Worm (Caenorhabditis elegans): ENCODE data around the gene thk-1.

thk-1 gene

DNA sequence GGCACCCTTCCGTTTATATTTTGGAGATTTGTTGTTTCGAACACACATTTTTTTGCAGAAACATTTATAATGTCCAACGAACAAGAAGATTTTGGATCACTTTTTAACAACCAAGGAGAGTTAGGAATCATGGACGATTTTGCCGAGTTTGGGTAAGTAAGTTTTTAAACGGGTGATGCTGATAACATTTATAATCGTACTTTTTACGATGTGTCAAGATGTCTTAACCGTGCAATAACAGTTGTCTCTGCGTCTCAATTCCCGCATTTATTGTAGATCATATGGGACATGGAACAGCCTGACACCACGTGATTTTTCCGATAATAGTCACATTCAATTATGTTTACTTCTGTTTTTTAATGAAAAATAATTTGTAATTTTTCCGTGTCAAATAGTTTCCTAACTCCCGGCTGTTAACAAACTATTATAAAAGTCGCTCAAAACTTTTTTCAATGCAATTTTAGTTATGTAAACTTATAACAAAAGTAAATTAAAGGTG, 30.8 kb downstream of the thk-1 start, which contains the start of gene daf-14 (continued):
- TF ChIP-seq nhr-6 (tag; optimal IDR thresholded peaks at IDR 0.05) (no peak), nhr-28 (tag; optimal IDR thresholded peaks at IDR 0.05) (peak; percentile 50), zip-2 (tag; optimal IDR thresholded peaks at IDR 0.05) (no peak), mxl-3 (GFP tag; optimal IDR thresholded peaks at IDR 0.05) (no peak), nhr-77 (tag; optimal IDR thresholded peaks at IDR 0.05) (peak; percentile 30), snpc-4 (tag; optimal IDR thresholded peaks at IDR 0.05) (no peak), ctbp-1 (GFP tag; IDR thresholded peaks at IDR 0.05) (no peak), zfp-3 (GFP tag; conservative IDR thresholded peaks at IDR 0.05) (no peak), jun-1 (tag; optimal IDR thresholded peaks at IDR 0.05) (no peak), Y105C5A.15 (GFP tag; IDR thresholded peaks at IDR 0.05) (no peak), daf-8 (GFP tag; IDR thresholded peaks at IDR 0.05) (no peak), madf-9 (GFP tag; conservative IDR thresholded peaks at IDR 0.05) (no peak), daf-12 (tag; optimal IDR thresholded peaks at IDR 0.05) (no peak), zag-1 (tag; optimal IDR thresholded peaks at IDR 0.05) (no peak)

DNA sequence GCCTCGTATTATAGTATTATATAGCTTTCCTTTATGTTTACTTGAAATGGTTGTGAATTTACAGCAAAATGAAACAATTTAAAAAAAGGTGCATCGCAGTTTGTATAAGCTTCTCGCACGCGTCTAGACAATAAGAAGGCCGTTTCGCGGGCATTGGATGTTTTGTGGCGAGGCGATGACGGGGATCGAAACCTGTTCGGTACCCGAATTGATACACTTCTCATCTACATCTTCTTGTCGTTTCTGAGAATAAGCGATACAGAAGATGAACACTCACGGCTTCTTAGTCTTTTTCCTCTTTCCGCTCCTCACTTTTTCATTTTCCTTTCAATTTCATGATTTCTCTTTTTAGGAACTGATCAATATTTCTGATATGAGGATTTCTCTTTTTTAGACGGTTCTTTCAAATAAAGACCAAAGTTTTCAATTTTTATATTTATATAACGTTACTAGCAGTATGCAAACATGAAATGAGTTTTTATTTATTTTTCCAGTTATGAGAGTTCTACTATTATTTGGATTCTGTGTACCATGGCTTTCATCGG, 35.6 kb downstream of the thk-1 start, which contains the start of gene F01G10.10:
F01G10.10 (plus strand) TSS at position 495 of the 545 bp plus-strand sequence.
- TF ChIP-seq snpc-4 (tag; optimal IDR thresholded peaks at IDR 0.05) (no peak), rbr-2 (tag; optimal IDR thresholded peaks at IDR 0.05) (no peak), pqm-1 (tag; optimal IDR thresholded peaks at IDR 0.05) (no peak), egl-43 (GFP tag; IDR thresholded peaks at IDR 0.05) (peak; percentile 42; the same call in 1 of the 2 replicates), ztf-7 (tag; optimal IDR thresholded peaks at IDR 0.05) (no peak), hmg-1.1 (GFP tag; IDR thresholded peaks at IDR 0.05) (no peak), dmd-6 (GFP tag; IDR thresholded peaks at IDR 0.05) (no peak), ceh-28 (tag; optimal IDR thresholded peaks at IDR 0.05) (no peak), spr-3 (GFP tag; optimal IDR thresholded peaks at IDR 0.05) (no peak), Y5F2A.4 (GFP tag; optimal IDR thresholded peaks at IDR 0.05) (no peak), F10B5.3 (tag; optimal IDR thresholded peaks at IDR 0.05) (no peak), unc-130 (GFP tag; optimal IDR thresholded peaks at IDR 0.05) (no peak), lir-3 (tag; optimal IDR thresholded peaks at IDR 0.05) (no peak), zip-2 (tag; optimal IDR thresholded peaks at IDR 0.05) (no peak), mdt-29 (GFP tag; IDR thresholded peaks at IDR 0.05) (no peak), zag-1 (tag; optimal IDR thresholded peaks at IDR 0.05) (no peak), lin-1 (GFP tag; IDR thresholded peaks at IDR 0.05) (no peak), ceh-62 (tag; optimal IDR thresholded peaks at IDR 0.05) (no peak), madf-9 (GFP tag; conservative IDR thresholded peaks at IDR 0.05) (no peak), dpl-1 (GFP tag; optimal IDR thresholded peaks at IDR 0.05) (peak; percentile 5), lsy-2 (tag; optimal IDR thresholded peaks at IDR 0.05) (no peak), tra-1 (GFP tag; IDR thresholded peaks at IDR 0.05) (peak; percentile 41; the same call in 1 of the 2 replicates), unc-39 (tag; optimal IDR thresholded peaks at IDR 0.05) (no peak), nhr-25 (tag; optimal IDR thresholded peaks at IDR 0.05; ENCODE audit: borderline replicate concordance, insufficient read depth) (no peak), nhr-28 (tag; optimal IDR thresholded peaks at IDR 0.05) (peak; percentile 13), duxl-1 (tag; optimal IDR thresholded peaks at IDR 0.05; ENCODE audit: poor library complexity) (no peak), lin-39 (tag; optimal IDR thresholded peaks at IDR 0.05) (no peak), nhr-237 (tag; optimal IDR thresholded peaks at IDR 0.05) (no peak), Y48G9A.11 (GFP tag; IDR thresholded peaks at IDR 0.05) (0 out of 2 replicates have a peak, but pooled peaks have one; percentile 35), spr-1 (tag; optimal IDR thresholded peaks at IDR 0.05) (peak; percentile 5), tag-97 (GFP tag; IDR thresholded peaks at IDR 0.05) (no peak), ZK337.2 (GFP tag; IDR thresholded peaks at IDR 0.05) (no peak), ceh-82 (tag; optimal IDR thresholded peaks at IDR 0.05) (no peak), cey-2 (tag; optimal IDR thresholded peaks at IDR 0.05; ENCODE audit: borderline replicate concordance, insufficient read depth) (no peak), F26F4.8 (GFP tag; conservative IDR thresholded peaks at IDR 0.05) (no peak), F37D6.2 (tag; optimal IDR thresholded peaks at IDR 0.05) (no peak), gei-8 (GFP tag; optimal IDR thresholded peaks at IDR 0.05) (no peak), pha-4 (GFP tag; IDR thresholded peaks at IDR 0.05) (no peak; the same call in 1 of the 2 replicates), pha-4 (tag; optimal IDR thresholded peaks at IDR 0.05) (no peak), sdz-12 (GFP tag; optimal IDR thresholded peaks at IDR 0.05) (no peak), fkh-10 (GFP tag; optimal IDR thresholded peaks at IDR 0.05) (no peak)
